Worm (Caenorhabditis elegans) whole organism, young adult: ENCODE results near the gene F22F7.3.

ENCODE experiments used
- B0019.2 ChIP-seq: fragments of 200-800 bp; sonication (Bioruptor generic); conservative IDR thresholded peaks from 2 replicates; pipeline ENCODE4 v1.3.6; 2022; ENCODE audit warnings: missing genetic modification reagents, missing genetic modification characterization, missing compliant biosample characterization
- C17E4.6 ChIP-seq: fragments of 200-800 bp; sonication (Bioruptor generic); IDR thresholded peaks from 2 replicates; pipeline ENCODE4 v1.3.6; 2022; ENCODE audit warnings: missing genetic modification reagents, missing genetic modification characterization, missing compliant biosample characterization
- F49E8.2 ChIP-seq: sonication (generic microtip); optimal IDR thresholded peaks from 3 replicates; lab custom pipeline; 2017; ENCODE audit warnings: missing genetic modification characterization, mild to moderate bottlenecking, missing compliant biosample characterization, antibody characterized with exemption, moderate library complexity; ENCODE audit not compliant: insufficient read depth
- K12H6.12 ChIP-seq: fragments of 200-800 bp; sonication (Bioruptor generic); optimal IDR thresholded peaks from 2 replicates; lab custom pipeline; 2018; ENCODE audit warnings: mild to moderate bottlenecking, missing genetic modification characterization, missing compliant biosample characterization
- T26A5.8 ChIP-seq: sonication (generic microtip); optimal IDR thresholded peaks from 2 replicates; lab custom pipeline; 2016; ENCODE audit warnings: missing genetic modification characterization, missing compliant biosample characterization
- Y79H2A.3 ChIP-seq: fragments of 200-800 bp; sonication (Bioruptor generic); conservative IDR thresholded peaks from 2 replicates; pipeline ENCODE4 v1.3.6; 2022; ENCODE audit warnings: missing genetic modification reagents, missing genetic modification characterization, missing compliant biosample characterization
- Y95B8A.8 ChIP-seq: fragments of 200-800 bp; sonication (Bioruptor generic); IDR thresholded peaks from 2 replicates; pipeline ENCODE4 v1.3.6; 2022; ENCODE audit warnings: missing genetic modification reagents, missing genetic modification characterization, missing compliant biosample characterization
- aptf-2 ChIP-seq: fragments of 200-800 bp; sonication (Bioruptor generic); conservative IDR thresholded peaks from 2 replicates; pipeline ENCODE4 v1.3.6; 2022; ENCODE audit warnings: missing genetic modification reagents, missing genetic modification characterization, missing compliant biosample characterization
- atf-7 ChIP-seq: sonication (generic microtip); optimal IDR thresholded peaks from 2 replicates; lab custom pipeline; 2017; ENCODE audit warnings: mild to moderate bottlenecking, missing genetic modification characterization, missing compliant biosample characterization
- die-1 ChIP-seq: sonication (generic microtip); optimal IDR thresholded peaks from 2 replicates; lab custom pipeline; 2016; ENCODE audit warnings: missing genotype, mild to moderate bottlenecking, missing genetic modification characterization, missing compliant biosample characterization
- egl-18 ChIP-seq: fragments of 200-800 bp; sonication (Bioruptor generic); IDR thresholded peaks from 2 replicates; pipeline ENCODE4 v1.3.6; 2022; ENCODE audit warnings: missing genetic modification reagents, missing genetic modification characterization, missing compliant biosample characterization
- ets-4 ChIP-seq: fragments of 200-800 bp; sonication (Bioruptor generic); optimal IDR thresholded peaks from 2 replicates; lab custom pipeline; 2018; ENCODE audit warnings: mild to moderate bottlenecking, missing genetic modification characterization, missing compliant biosample characterization
- gei-17 ChIP-seq: fragments of 200-800 bp; sonication (Bioruptor generic); optimal IDR thresholded peaks from 2 replicates; lab custom pipeline; 2018; ENCODE audit warnings: mild to moderate bottlenecking, missing genetic modification characterization, missing compliant biosample characterization
- him-1 ChIP-seq: sonication (generic microtip); optimal IDR thresholded peaks from 2 replicates; lab custom pipeline; 2016; ENCODE audit warnings: missing genotype, missing genetic modification reagents, missing genetic modification characterization, missing compliant biosample characterization
- lin-54 ChIP-seq: fragments of 200-800 bp; sonication (Bioruptor generic); optimal IDR thresholded peaks from 2 replicates; lab custom pipeline; 2018; ENCODE audit warnings: mild to moderate bottlenecking, missing genetic modification characterization, missing compliant biosample characterization
- madf-10 ChIP-seq: sonication (generic microtip); optimal IDR thresholded peaks from 2 replicates; lab custom pipeline; 2016; ENCODE audit warnings: mild to moderate bottlenecking, missing genetic modification characterization, missing compliant biosample characterization
- madf-3 ChIP-seq: fragments of 200-800 bp; sonication (Bioruptor generic); IDR thresholded peaks from 2 replicates; pipeline ENCODE4 v1.3.6; 2022; ENCODE audit warnings: missing genetic modification reagents, missing genetic modification characterization, missing compliant biosample characterization
- madf-8 ChIP-seq: fragments of 200-800 bp; sonication (Bioruptor generic); conservative IDR thresholded peaks from 2 replicates; pipeline ENCODE4 v1.3.6; 2022; ENCODE audit warnings: missing genetic modification reagents, missing genetic modification characterization, missing compliant biosample characterization
- mel-28 ChIP-seq: sonication (generic microtip); optimal IDR thresholded peaks from 2 replicates; lab custom pipeline; 2016; ENCODE audit warnings: borderline replicate concordance, mild to moderate bottlenecking, missing genetic modification characterization, missing compliant biosample characterization
- nfya-1 ChIP-seq: sonication (generic microtip); optimal IDR thresholded peaks from 2 replicates; lab custom pipeline; 2017; ENCODE audit warnings: antibody characterized with exemption, missing compliant biosample characterization, missing genetic modification characterization, borderline replicate concordance; ENCODE audit not compliant: insufficient read depth
- nfya-2 ChIP-seq: fragments of 200-800 bp; sonication (Bioruptor generic); IDR thresholded peaks from 2 replicates; pipeline ENCODE4 v1.3.6; 2022; ENCODE audit warnings: missing genetic modification reagents, missing genetic modification characterization, missing compliant biosample characterization
- nhr-179 ChIP-seq: sonication (generic microtip); optimal IDR thresholded peaks from 2 replicates; lab custom pipeline; 2016; ENCODE audit warnings: mild to moderate bottlenecking, missing genetic modification characterization, missing compliant biosample characterization
- nhr-80 ChIP-seq: sonication (generic microtip); optimal IDR thresholded peaks from 2 replicates; lab custom pipeline; 2016; ENCODE audit warnings: missing genetic modification characterization, missing compliant biosample characterization
- rcor-1 ChIP-seq: fragments of 200-800 bp; sonication (Bioruptor generic); IDR thresholded peaks from 2 replicates; pipeline ENCODE4 v1.3.6; 2022; ENCODE audit warnings: missing genetic modification reagents, missing genetic modification characterization, missing compliant biosample characterization
- snpc-1.3 ChIP-seq: sonication (generic microtip); optimal IDR thresholded peaks from 2 replicates; lab custom pipeline; 2017; ENCODE audit warnings: missing genetic modification characterization, mild to moderate bottlenecking, missing compliant biosample characterization, antibody characterized with exemption, moderate library complexity, missing genotype, missing genetic modification reagents; ENCODE audit not compliant: insufficient read depth
- somi-1 ChIP-seq: fragments of 200-800 bp; sonication (Bioruptor generic); optimal IDR thresholded peaks from 2 replicates; lab custom pipeline; 2018; ENCODE audit warnings: mild to moderate bottlenecking, missing genetic modification characterization, missing compliant biosample characterization
- tbx-9 ChIP-seq: sonication (generic microtip); optimal IDR thresholded peaks from 2 replicates; lab custom pipeline; 2016; ENCODE audit warnings: borderline replicate concordance, missing genetic modification characterization, inconsistent platforms, missing compliant biosample characterization
- zfh-2 ChIP-seq: fragments of 200-800 bp; sonication (Bioruptor generic); conservative IDR thresholded peaks from 2 replicates; pipeline ENCODE4 v1.3.6; 2022; ENCODE audit warnings: missing genetic modification reagents, missing genetic modification characterization, missing compliant biosample characterization
- ztf-18 ChIP-seq: sonication (generic microtip); optimal IDR thresholded peaks from 2 replicates; lab custom pipeline; 2016; ENCODE audit warnings: missing genotype, mild to moderate bottlenecking, missing genetic modification characterization, missing compliant biosample characterization
- ztf-22 ChIP-seq: fragments of 200-800 bp; sonication (Bioruptor generic); optimal IDR thresholded peaks from 2 replicates; lab custom pipeline; 2018; ENCODE audit warnings: mild to moderate bottlenecking, missing genetic modification characterization, moderate library complexity, missing compliant biosample characterization

The F22F7.3 gene

ce11 chrV:2146044-2146443, 35.6 kb downstream of the F22F7.3 start, which contains the start of gene str-52 (continued):
- TF ChIP-seq egl-18 (GFP tag; lab: Robert Waterston, UW) (no peak), T26A5.8 (tag; lab: Kevin White, UChicago) (no peak), somi-1 (GFP tag; lab: Kevin White, UChicago) (no peak), madf-10 (tag; lab: Kevin White, UChicago) (no peak), K12H6.12 (tag; lab: Kevin White, UChicago) (no peak)

- TF ChIP-seq Y79H2A.3 (GFP tag; lab: Robert Waterston, UW) (no peak), mel-28 (tag; lab: Kevin White, UChicago) (no peak), madf-3 (no peak), rcor-1 (no peak), K12H6.12 (tag; lab: Kevin White, UChicago) (no peak)
Measured at ce11 chrV:2146795-2147194, 36.3 kb downstream of the F22F7.3 start, which contains the start of gene srbc-20. TSS of gene srbc-20 (plus strand) at chrV:2147095.

ce11 chrV:2149432-2149831, 39.0 kb downstream of the F22F7.3 start, which contains the start of gene C45H4.21:
TSS of gene C45H4.21 (minus strand) at chrV:2149532.
- TF ChIP-seq B0019.2: no peak
- TF ChIP-seq egl-18 (GFP tag; lab: Robert Waterston, UW): no peak
- TF ChIP-seq snpc-1.3 (tag; lab: Kevin White, UChicago): no peak
- TF ChIP-seq somi-1 (GFP tag; lab: Kevin White, UChicago): no peak

- TF ChIP-seq ztf-18 (tag; lab: Kevin White, UChicago): no peak
- TF ChIP-seq Y95B8A.8 (GFP tag; lab: Robert Waterston, UW): no peak
- no peak for TF ChIP-seq lin-54 (GFP tag; lab: Kevin White, UChicago)
- no peak for TF ChIP-seq ets-4
- TF ChIP-seq aptf-2 (GFP tag; lab: Robert Waterston, UW): no peak
- TF ChIP-seq nhr-179: no peak
- no peak for TF ChIP-seq K12H6.12 (tag; lab: Kevin White, UChicago)
- no peak for TF ChIP-seq tbx-9
Measured at ce11 chrV:2150876-2151275, 40.4 kb downstream of the F22F7.3 start, which contains the start of gene C45H4.13. TSS of gene C45H4.13 (minus strand) at chrV:2150976.

- TF ChIP-seq gei-17 (GFP tag; lab: Kevin White, UChicago): no peak
- no peak for TF ChIP-seq madf-8 (GFP tag; lab: Robert Waterston, UW)
- TF ChIP-seq him-1 (tag; lab: Kevin White, UChicago): no peak
- no peak for TF ChIP-seq zfh-2 (GFP tag; lab: Robert Waterston, UW)
- no peak for TF ChIP-seq die-1 (tag; lab: Kevin White, UChicago)
- no peak for TF ChIP-seq ztf-22 (GFP tag; lab: Kevin White, UChicago)
- no peak for TF ChIP-seq nfya-1 (tag; lab: Kevin White, UChicago)
- no peak for TF ChIP-seq ztf-18 (tag; lab: Kevin White, UChicago)
- no peak for TF ChIP-seq ets-4
- TF ChIP-seq F49E8.2: no peak
- no peak for TF ChIP-seq C17E4.6 (GFP tag; lab: Robert Waterston, UW)
- TF ChIP-seq nhr-80: no peak
- TF ChIP-seq nfya-2 (GFP tag; lab: Robert Waterston, UW): no peak
- no peak for TF ChIP-seq atf-7 (tag; lab: Kevin White, UChicago)
Measured at ce11 chrV:2151458-2151857, 41.0 kb downstream of the F22F7.3 start, which contains the start of gene srbc-24. TSS of gene srbc-24 (plus strand) at chrV:2151758.
